Worm (Caenorhabditis elegans): Measurements from ENCODE around the gene ire-1.

The ire-1 gene

ce11 chrII:8129495-8130010 is 4.8 kb upstream of the ire-1 start, which contains the start of gene ulp-4:
Gene ulp-4 (plus strand): TSS chrII:8129960.
- TF ChIP-seq pha-2 (tag; optimal IDR thresholded peaks at IDR 0.05) (no peak), sox-4 (tag; optimal IDR thresholded peaks at IDR 0.05) (no peak), eyg-1 (tag; optimal IDR thresholded peaks at IDR 0.05) (no peak)

ce11 chrII:8129040-8129387 is 4.3 kb upstream of the ire-1 start:
- no peak for TF ChIP-seq ceh-9 (tag; optimal IDR thresholded peaks at IDR 0.05)
- no peak for TF ChIP-seq ztf-16 (tag; optimal IDR thresholded peaks at IDR 0.05)
- TF ChIP-seq mec-3 (tag; optimal IDR thresholded peaks at IDR 0.05; ENCODE audit: borderline replicate concordance): no peak
- no peak for TF ChIP-seq nhr-232 (tag; optimal IDR thresholded peaks at IDR 0.05)
- no peak for TF ChIP-seq unc-42 (tag; optimal IDR thresholded peaks at IDR 0.05)
- no peak for TF ChIP-seq sox-2 (GFP tag; IDR thresholded peaks at IDR 0.05)
- no peak for TF ChIP-seq elt-4 (tag; optimal IDR thresholded peaks at IDR 0.05)
- TF ChIP-seq hlh-8 (tag; optimal IDR thresholded peaks at IDR 0.05): no peak

- TF ChIP-seq pax-1 (tag; optimal IDR thresholded peaks at IDR 0.05): no peak
- TF ChIP-seq ceh-45 (GFP tag; IDR thresholded peaks at IDR 0.05): peak; percentile 49; the same call in 1 of the 2 replicates
- TF ChIP-seq dmd-4 (tag; optimal IDR thresholded peaks at IDR 0.05; ENCODE audit: borderline replicate concordance): no peak
- TF ChIP-seq pqm-1 (tag; optimal IDR thresholded peaks at IDR 0.05): peak; percentile 38
- no peak for TF ChIP-seq Y22D7AL.16 (tag; optimal IDR thresholded peaks at IDR 0.05)
- peak; percentile 66 for TF ChIP-seq ceh-31 (tag; optimal IDR thresholded peaks at IDR 0.05)
- no peak for TF ChIP-seq ama-1 (optimal IDR thresholded peaks at IDR 0.05)
- TF ChIP-seq pros-1 (tag; optimal IDR thresholded peaks at IDR 0.05): peak; percentile 52
- peak; percentile 25 for TF ChIP-seq rnt-1 (tag; optimal IDR thresholded peaks at IDR 0.05)
- peak; percentile 43 for TF ChIP-seq mec-3 (tag; optimal IDR thresholded peaks at IDR 0.05; ENCODE audit: borderline replicate concordance)
- TF ChIP-seq tbx-2 (tag; optimal IDR thresholded peaks at IDR 0.05): peak; percentile 40
- no peak for TF ChIP-seq gmeb-2 (tag; optimal IDR thresholded peaks at IDR 0.05)
- TF ChIP-seq C08G9.2 (tag; optimal IDR thresholded peaks at IDR 0.05): peak; percentile 31
- TF ChIP-seq ref-2 (tag; optimal IDR thresholded peaks at IDR 0.05): peak; percentile 45
- TF ChIP-seq ceh-14 (tag; optimal IDR thresholded peaks at IDR 0.05): peak; percentile 30
- peak; percentile 10 for TF ChIP-seq hlh-30 (tag; optimal IDR thresholded peaks at IDR 0.05; ENCODE audit: insufficient read depth)
- peak; percentile 67 for TF ChIP-seq nfya-1 (tag; optimal IDR thresholded peaks at IDR 0.05)
- peak; percentile 1 for TF ChIP-seq pha-2 (tag; optimal IDR thresholded peaks at IDR 0.05)
- peak; percentile 16 for TF ChIP-seq ceh-48 (tag; optimal IDR thresholded peaks at IDR 0.05)
- peak; percentile 12 for TF ChIP-seq hlh-8 (tag; optimal IDR thresholded peaks at IDR 0.05)
- TF ChIP-seq npax-4 (tag; optimal IDR thresholded peaks at IDR 0.05): no peak
- TF ChIP-seq ceh-34 (tag; optimal IDR thresholded peaks at IDR 0.05): peak; percentile 63
- TF ChIP-seq hlh-6 (tag; optimal IDR thresholded peaks at IDR 0.05): peak; percentile 72
- TF ChIP-seq nhr-232 (tag; optimal IDR thresholded peaks at IDR 0.05): peak; percentile 39
- TF ChIP-seq F13H6.1 (tag; optimal IDR thresholded peaks at IDR 0.05): peak; percentile 19
- TF ChIP-seq elt-4 (tag; optimal IDR thresholded peaks at IDR 0.05): no peak
- peak; percentile 28 for TF ChIP-seq C38D4.7 (GFP tag; optimal IDR thresholded peaks at IDR 0.05)
- TF ChIP-seq che-1 (tag; optimal IDR thresholded peaks at IDR 0.05): peak; percentile 57
- peak; percentile 58 for TF ChIP-seq ceh-18 (tag; optimal IDR thresholded peaks at IDR 0.05)
- peak; percentile 63 for TF ChIP-seq sox-4 (tag; optimal IDR thresholded peaks at IDR 0.05)
- TF ChIP-seq lim-6 (tag; optimal IDR thresholded peaks at IDR 0.05): no peak
- no peak for TF ChIP-seq hlh-15 (tag; optimal IDR thresholded peaks at IDR 0.05)
- no peak for TF ChIP-seq odd-2 (tag; optimal IDR thresholded peaks at IDR 0.05)
- peak; percentile 33 for TF ChIP-seq lin-11 (tag; optimal IDR thresholded peaks at IDR 0.05)
- TF ChIP-seq T23F11.4 (GFP tag; optimal IDR thresholded peaks at IDR 0.05): peak; percentile 57
- TF ChIP-seq ceh-9 (tag; optimal IDR thresholded peaks at IDR 0.05): no peak
- TF ChIP-seq unc-42 (tag; optimal IDR thresholded peaks at IDR 0.05): peak; percentile 1
- peak; percentile 70 for TF ChIP-seq syd-9 (tag; optimal IDR thresholded peaks at IDR 0.05)
- TF ChIP-seq unc-55 (GFP tag; optimal IDR thresholded peaks at IDR 0.05): no peak
- peak; percentile 43 for TF ChIP-seq fkh-6 (tag; optimal IDR thresholded peaks at IDR 0.05)
- no peak for TF ChIP-seq fkh-10 (GFP tag; optimal IDR thresholded peaks at IDR 0.05)
- peak; percentile 72 for TF ChIP-seq sdc-2 (tag; optimal IDR thresholded peaks at IDR 0.05)
- TF ChIP-seq ets-4 (tag; optimal IDR thresholded peaks at IDR 0.05): no peak
Measured at ce11 chrII:8128273-8129039, 3.7 kb upstream of the ire-1 start.
